Fruit fly (Drosophila melanogaster) whole organism, embryonic: Measurements from ENCODE around the gene Sfp78E.
A peak's percentile ranks its signal among the peaks of the same experiment; 100 is the strongest.

Source experiments
- B-H2 ChIP-seq: fragments of 200-800 bp; sonication (Bioruptor generic); optimal IDR thresholded peaks from 2 replicates; lab custom pipeline; 2018; ENCODE audit warnings: missing biosample characterization, mild to moderate bottlenecking, missing genetic modification characterization
- Bteb2 ChIP-seq: fragments of 200-800 bp; sonication (Bioruptor generic); optimal IDR thresholded peaks from 2 replicates; lab custom pipeline; 2016; ENCODE audit warnings: missing biosample characterization, missing genetic modification characterization
- CG10209 ChIP-seq: fragments of 200-800 bp; sonication (Bioruptor generic); optimal IDR thresholded peaks from 3 replicates; lab custom pipeline; 2017; ENCODE audit warnings: missing biosample characterization, mild to moderate bottlenecking, missing genetic modification characterization, missing genetic modification reagents
- CG1024 ChIP-seq: fragments of 200-800 bp; sonication (Bioruptor generic); IDR thresholded peaks from 2 replicates; pipeline ENCODE4 v1.3.6; 2022; ENCODE audit warnings: missing biosample characterization, missing genetic modification characterization
- CG10979 ChIP-seq: fragments of 200-800 bp; sonication (Bioruptor generic); optimal IDR thresholded peaks from 2 replicates; lab custom pipeline; 2018; ENCODE audit warnings: missing biosample characterization, mild to moderate bottlenecking, missing genetic modification characterization, moderate library complexity
- CG11696 ChIP-seq: fragments of 200-800 bp; sonication (Bioruptor generic); IDR thresholded peaks from 2 replicates; pipeline ENCODE4 v1.3.6; 2022; ENCODE audit warnings: missing biosample characterization, missing genetic modification characterization
- CG14860 ChIP-seq: fragments of 200-800 bp; sonication (Bioruptor generic); IDR thresholded peaks from 3 replicates; pipeline ENCODE4 v1.3.6; 2022; ENCODE audit warnings: missing biosample characterization, missing genetic modification characterization; ENCODE audit not compliant: partially characterized antibody
- CG1602 ChIP-seq: fragments of 200-800 bp; sonication (Bioruptor generic); optimal IDR thresholded peaks from 3 replicates; lab custom pipeline; 2016; ENCODE audit warnings: missing biosample characterization, missing genetic modification characterization
- CG17802 ChIP-seq: fragments of 200-800 bp; sonication (Bioruptor generic); optimal IDR thresholded peaks from 2 replicates; lab custom pipeline; 2018; ENCODE audit warnings: missing biosample characterization, mild to moderate bottlenecking, missing genetic modification characterization, moderate library complexity
- CG2199 ChIP-seq: fragments of 200-800 bp; sonication (Bioruptor generic); IDR thresholded peaks from 3 replicates; pipeline ENCODE4 v1.3.6; 2022; ENCODE audit warnings: missing biosample characterization, missing genetic modification characterization
- CG2889 ChIP-seq: fragments of 200-800 bp; sonication (Bioruptor generic); IDR thresholded peaks from 3 replicates; pipeline ENCODE4 v1.3.6; 2022; ENCODE audit warnings: missing biosample characterization, missing genetic modification characterization
- CG32767 ChIP-seq: fragments of 200-800 bp; sonication (Bioruptor generic); IDR thresholded peaks from 2 replicates; pipeline ENCODE4 v1.3.6; 2022; ENCODE audit warnings: missing biosample characterization, missing genetic modification characterization
- CG34376 ChIP-seq: fragments of 200-800 bp; sonication (Bioruptor generic); optimal IDR thresholded peaks from 2 replicates; lab custom pipeline; 2018; ENCODE audit warnings: missing biosample characterization, mild to moderate bottlenecking, missing genetic modification characterization
- CG4328 ChIP-seq: fragments of 200-800 bp; sonication (Bioruptor generic); optimal IDR thresholded peaks from 3 replicates; lab custom pipeline; 2017; ENCODE audit warnings: missing biosample characterization, missing genetic modification reagents, missing genetic modification characterization
- CG4404 ChIP-seq: fragments of 200-800 bp; sonication (Bioruptor generic); IDR thresholded peaks from 2 replicates; pipeline ENCODE4 v1.3.6; 2022; ENCODE audit warnings: missing biosample characterization, missing genetic modification characterization
- CG5180 ChIP-seq: fragments of 200-800 bp; sonication (Bioruptor generic); optimal IDR thresholded peaks from 3 replicates; lab custom pipeline; 2017; ENCODE audit warnings: missing biosample characterization, missing genetic modification characterization, mild to moderate bottlenecking, moderate library complexity, missing genetic modification reagents
- CG6175 ChIP-seq: fragments of 200-800 bp; sonication (Bioruptor generic); IDR thresholded peaks from 3 replicates; pipeline ENCODE4 v1.3.6; 2022; ENCODE audit warnings: missing biosample characterization, missing genetic modification characterization
- CG8765 ChIP-seq: fragments of 200-800 bp; sonication (Bioruptor generic); IDR thresholded peaks from 2 replicates; pipeline ENCODE4 v1.3.6; 2022; ENCODE audit warnings: missing biosample characterization, missing genetic modification characterization
- CG9437 ChIP-seq: fragments of 200-800 bp; sonication (Bioruptor generic); optimal IDR thresholded peaks from 2 replicates; lab custom pipeline; 2018; ENCODE audit warnings: missing biosample characterization, mild to moderate bottlenecking, missing genetic modification characterization
- CG9727 ChIP-seq: fragments of 200-800 bp; sonication (Bioruptor generic); optimal IDR thresholded peaks from 3 replicates; lab custom pipeline; 2017; ENCODE audit warnings: missing biosample characterization, mild to moderate bottlenecking, missing genetic modification characterization
- CG9797 ChIP-seq: fragments of 200-800 bp; sonication (Bioruptor generic); optimal IDR thresholded peaks from 3 replicates; lab custom pipeline; 2018; ENCODE audit warnings: missing biosample characterization, mild to moderate bottlenecking, missing genetic modification characterization
- Camta ChIP-seq: fragments of 200-800 bp; sonication (Bioruptor generic); optimal IDR thresholded peaks from 2 replicates; lab custom pipeline; 2016; ENCODE audit warnings: missing biosample characterization, missing genetic modification characterization
- ERR ChIP-seq: fragments of 200-800 bp; sonication (Bioruptor generic); optimal IDR thresholded peaks from 2 replicates; lab custom pipeline; 2016; ENCODE audit warnings: missing biosample characterization, missing genetic modification characterization
- HmgZ ChIP-seq: fragments of 200-800 bp; sonication (Bioruptor generic); optimal IDR thresholded peaks from 2 replicates; lab custom pipeline; 2018; ENCODE audit warnings: missing biosample characterization, mild to moderate bottlenecking, missing genetic modification characterization
- Hmx ChIP-seq: fragments of 200-800 bp; sonication (Bioruptor generic); optimal IDR thresholded peaks from 2 replicates; lab custom pipeline; 2016; ENCODE audit warnings: missing biosample characterization, missing genetic modification characterization
- Jarid2 ChIP-seq: fragments of 200-800 bp; sonication (Bioruptor generic); optimal IDR thresholded peaks from 3 replicates; lab custom pipeline; 2017; ENCODE audit warnings: mild to moderate bottlenecking, missing biosample characterization, missing genetic modification reagents, missing genetic modification characterization
- Lim3 ChIP-seq: fragments of 200-800 bp; sonication (Bioruptor generic); IDR thresholded peaks from 2 replicates; pipeline ENCODE4 v1.3.6; 2022; ENCODE audit warnings: missing biosample characterization, missing genetic modification characterization
- Max ChIP-seq: fragments of 200-800 bp; sonication (Bioruptor generic); optimal IDR thresholded peaks from 2 replicates; lab custom pipeline; 2016; ENCODE audit warnings: missing biosample characterization, mild to moderate bottlenecking, missing genetic modification characterization
- Myb ChIP-seq: fragments of 200-800 bp; sonication (Bioruptor generic); optimal IDR thresholded peaks from 2 replicates; lab custom pipeline; 2016; ENCODE audit warnings: missing biosample characterization, missing genetic modification characterization
- NfI ChIP-seq: fragments of 200-800 bp; sonication (Bioruptor generic); optimal IDR thresholded peaks from 3 replicates; lab custom pipeline; 2018; ENCODE audit warnings: missing biosample characterization, mild to moderate bottlenecking, missing genetic modification characterization, moderate library complexity
- Rfx ChIP-seq: fragments of 200-800 bp; sonication (Bioruptor generic); IDR thresholded peaks from 2 replicates; pipeline ENCODE4 v1.3.6; 2022; ENCODE audit warnings: missing biosample characterization, missing genetic modification characterization
- Spps ChIP-seq: fragments of 200-800 bp; sonication (Bioruptor generic); optimal IDR thresholded peaks from 2 replicates; lab custom pipeline; 2018; ENCODE audit warnings: missing biosample characterization, mild to moderate bottlenecking, missing genetic modification characterization
- Stat92E ChIP-seq, 3 experiments: fragments of >200 bp in 2 of 3; fragments of 200-800 bp in 1 of 3; sonication (Bioruptor generic) in 1 of 3; optimal IDR thresholded peaks; 2 replicates each; lab custom pipeline; 2017 to 2019; ENCODE audit warnings: missing biosample characterization in 3 of 3, missing genetic modification characterization in 3 of 3, mild to moderate bottlenecking in 1 of 3, moderate library complexity in 1 of 3
- abd-A ChIP-seq: fragments of 200-800 bp; sonication (Bioruptor generic); optimal IDR thresholded peaks from 3 replicates; lab custom pipeline; 2019; ENCODE audit warnings: missing biosample characterization, mild to moderate bottlenecking, missing genetic modification characterization, moderate library complexity
- ato ChIP-seq: fragments of 200-800 bp; sonication (Bioruptor generic); IDR thresholded peaks from 2 replicates; pipeline ENCODE4 v1.3.6; 2022; ENCODE audit warnings: missing biosample characterization, missing genetic modification characterization; ENCODE audit not compliant: partially characterized antibody
- az2 ChIP-seq: fragments of 200-800 bp; sonication (Bioruptor generic); optimal IDR thresholded peaks from 3 replicates; lab custom pipeline; 2016; ENCODE audit warnings: missing biosample characterization, missing genetic modification characterization
- cas ChIP-seq: fragments of 200-800 bp; sonication (Bioruptor generic); IDR thresholded peaks from 2 replicates; pipeline ENCODE4 v1.3.6; 2022; ENCODE audit warnings: missing biosample characterization, missing genetic modification characterization
- dan ChIP-seq: fragments of 200-800 bp; sonication (Bioruptor generic); IDR thresholded peaks from 2 replicates; pipeline ENCODE4 v1.3.6; 2022; ENCODE audit warnings: missing biosample characterization, missing genetic modification characterization
- disco-r ChIP-seq: fragments of 200-800 bp; sonication (Bioruptor generic); optimal IDR thresholded peaks from 2 replicates; lab custom pipeline; 2016; ENCODE audit warnings: missing biosample characterization, missing genetic modification characterization
- dpn ChIP-seq, 2 experiments: fragments of 200-800 bp; sonication (Bioruptor generic); optimal IDR thresholded peaks; 3 replicates each; lab custom pipeline; 2016; ENCODE audit warnings: missing biosample characterization in 2 of 2, missing genetic modification characterization in 2 of 2
- ham ChIP-seq: fragments of 200-800 bp; sonication (Bioruptor generic); IDR thresholded peaks from 2 replicates; pipeline ENCODE4 v1.3.6; 2022; ENCODE audit warnings: missing biosample characterization, missing genetic modification characterization
- kay ChIP-seq: fragments of 200-800 bp; sonication (Bioruptor generic); optimal IDR thresholded peaks from 2 replicates; lab custom pipeline; 2016; ENCODE audit warnings: missing biosample characterization, missing genetic modification characterization
- peb ChIP-seq: fragments of 200-800 bp; sonication (Bioruptor generic); IDR thresholded peaks from 2 replicates; pipeline ENCODE4 v1.3.6; 2022; ENCODE audit warnings: missing biosample characterization, missing genetic modification characterization
- slou ChIP-seq: fragments of 200-800 bp; sonication (Bioruptor generic); optimal IDR thresholded peaks from 3 replicates; lab custom pipeline; 2016; ENCODE audit warnings: missing biosample characterization, missing genetic modification characterization
- ssp ChIP-seq: fragments of 200-800 bp; sonication (Bioruptor generic); IDR thresholded peaks from 2 replicates; pipeline ENCODE4 v1.3.6; 2022; ENCODE audit warnings: missing biosample characterization, missing genetic modification characterization
- stwl ChIP-seq: fragments of 200-800 bp; sonication (Bioruptor generic); optimal IDR thresholded peaks from 3 replicates; lab custom pipeline; 2018; ENCODE audit warnings: missing biosample characterization, mild to moderate bottlenecking, missing genetic modification characterization, moderate library complexity
- ttk ChIP-seq: fragments of 200-800 bp; sonication (Bioruptor generic); IDR thresholded peaks from 2 replicates; pipeline ENCODE4 v2.1.2; 2022; ENCODE audit warnings: missing biosample characterization, missing genetic modification characterization
- vfl ChIP-seq: fragments of 200-800 bp; sonication (Bioruptor generic); optimal IDR thresholded peaks from 2 replicates; lab custom pipeline; 2016; ENCODE audit warnings: missing biosample characterization, missing genetic modification characterization
- z ChIP-seq: fragments of 200-800 bp; sonication (Bioruptor generic); IDR thresholded peaks from 3 replicates; pipeline ENCODE4 v1.3.6; 2022; ENCODE audit warnings: missing biosample characterization, missing genetic modification characterization
- zen2 ChIP-seq: fragments of 200-800 bp; sonication (Bioruptor generic); IDR thresholded peaks from 3 replicates; pipeline ENCODE4 v1.3.6; 2022; ENCODE audit warnings: missing biosample characterization, missing genetic modification characterization; ENCODE audit not compliant: partially characterized antibody

Gene Sfp78E

dm6 chr3L:21728616-21729047 is 44.8 kb upstream of the Sfp78E start, which contains the start of the genes CG11247 and Polr2H (continued):
- TF ChIP-seq ssp = peak; percentile 93
- peak; percentile 93 for TF ChIP-seq Max
- TF ChIP-seq CG1602 (GFP tag; lab: Kevin White, UChicago) = peak; percentile 93
- TF ChIP-seq ERR = peak; percentile 79
- peak; percentile 91 for TF ChIP-seq Camta (GFP tag; lab: Kevin White, UChicago)
- peak; percentile 64 for TF ChIP-seq Spps
- peak; percentile 47 for TF ChIP-seq Jarid2 (GFP tag; lab: Kevin White, UChicago)
- peak; percentile 87 for TF ChIP-seq NfI (GFP tag; lab: Kevin White, UChicago)
- TF ChIP-seq Hmx (GFP tag; lab: Kevin White, UChicago) = peak; percentile 76
- TF ChIP-seq CG1024 (GFP tag; lab: Robert Waterston, UW) = peak; percentile 82
- TF ChIP-seq CG17802 (tag; lab: Kevin White, UChicago) = peak; percentile 86
- peak; percentile 85; the same call in 1 of the 2 replicates for TF ChIP-seq cas (GFP tag; lab: Robert Waterston, UW)
- TF ChIP-seq CG6175 (GFP tag; lab: Robert Waterston, UW) = peak; percentile 83
- 0 out of 3 replicates have a peak, but pooled peaks have one; percentile 34 for TF ChIP-seq z (GFP tag; lab: Robert Waterston, UW)
- TF ChIP-seq Rfx (GFP tag; lab: Robert Waterston, UW) = peak; percentile 96
- peak; percentile 72 for TF ChIP-seq kay
- peak; percentile 94 for TF ChIP-seq HmgZ (tag; lab: Kevin White, UChicago)
- peak; percentile 73 for TF ChIP-seq B-H2 (GFP tag; lab: Kevin White, UChicago)
- peak; percentile 86 for TF ChIP-seq CG10209 (GFP tag; lab: Kevin White, UChicago)
- peak; percentile 79 for TF ChIP-seq stwl (tag; lab: Kevin White, UChicago)
- TF ChIP-seq CG9727 (GFP tag; lab: Kevin White, UChicago) = peak; percentile 83
- peak; percentile 19 for TF ChIP-seq CG9437 (GFP tag; lab: Kevin White, UChicago)
- TF ChIP-seq CG2889 (GFP tag; lab: Robert Waterston, UW) = peak; percentile 92
- no peak for TF ChIP-seq abd-A (tag; lab: Kevin White, UChicago)
- 0 out of 2 replicates have a peak, but pooled peaks have one; percentile 48 for TF ChIP-seq ato
- peak; percentile 81 for TF ChIP-seq CG10979 (tag; lab: Kevin White, UChicago)
- peak; percentile 58; the same call in 1 of the 3 replicates for TF ChIP-seq zen2 (GFP tag; lab: Robert Waterston, UW)
- TF ChIP-seq CG8765 (GFP tag; lab: Robert Waterston, UW) = peak; percentile 89
- TF ChIP-seq CG5180 (GFP tag; lab: Kevin White, UChicago) = peak; percentile 12
- TF ChIP-seq CG2199 (GFP tag; lab: Robert Waterston, UW) = peak; percentile 90
- TF ChIP-seq dpn (GFP tag; optimal IDR thresholded peaks at IDR 0.05; lab: Kevin White, UChicago) = peak; percentile 94 to 96
- TF ChIP-seq CG11696 (GFP tag; lab: Robert Waterston, UW) = peak; percentile 46; the same call in 1 of the 2 replicates
- peak; percentile 72 for TF ChIP-seq disco-r (GFP tag; lab: Kevin White, UChicago)
- peak; percentile 73 for TF ChIP-seq CG14860 (GFP tag; lab: Robert Waterston, UW)
- TF ChIP-seq CG9797 = peak; percentile 90
- peak; percentile 83 for TF ChIP-seq Myb (GFP tag; lab: Kevin White, UChicago)
- peak; percentile 77 for TF ChIP-seq peb (GFP tag; lab: Robert Waterston, UW)
- peak; percentile 70; the same call in 1 of the 2 replicates for TF ChIP-seq Lim3 (GFP tag; lab: Robert Waterston, UW)
- peak; percentile 86 for TF ChIP-seq vfl (GFP tag; lab: Kevin White, UChicago)
- TF ChIP-seq CG4328 (GFP tag; lab: Kevin White, UChicago) = peak; percentile 69
- TF ChIP-seq dan (GFP tag; lab: Robert Waterston, UW) = peak; percentile 91
- TF ChIP-seq slou (GFP tag; lab: Kevin White, UChicago) = peak; percentile 85
- no peak for TF ChIP-seq Stat92E (GFP tag; optimal IDR thresholded peaks at IDR 0.05; lab: Kevin White, UChicago)
- TF ChIP-seq ham (GFP tag; lab: Robert Waterston, UW) = peak; percentile 64; the same call in 1 of the 2 replicates
- peak; percentile 95 for TF ChIP-seq CG4404 (GFP tag; lab: Robert Waterston, UW)
- peak; percentile 93 for TF ChIP-seq ttk (GFP tag; lab: Robert Waterston, UW)
- peak; percentile 77; the same call in 1 of the 2 replicates for TF ChIP-seq CG32767 (GFP tag; lab: Robert Waterston, UW)
- peak; percentile 27 for TF ChIP-seq CG34376 (GFP tag; lab: Kevin White, UChicago)
- peak; percentile 80 for TF ChIP-seq Bteb2
- TF ChIP-seq az2 (GFP tag; lab: Kevin White, UChicago) = peak; percentile 92
